Fruit fly (Drosophila melanogaster) whole organism, embryonic: Measurements from ENCODE around the gene Orct2.

Experiments
- corto ChIP-seq: fragments of 200-800 bp; sonication (Bioruptor generic); optimal IDR thresholded peaks from 2 replicates; lab custom pipeline; 2016; ENCODE audit warnings: missing biosample characterization, mild to moderate bottlenecking, missing genetic modification characterization, moderate library complexity
- maf-S ChIP-seq: fragments of 200-800 bp; sonication (Bioruptor generic); optimal IDR thresholded peaks from 2 replicates; lab custom pipeline; 2016; ENCODE audit warnings: missing biosample characterization, missing genetic modification characterization

DNA sequence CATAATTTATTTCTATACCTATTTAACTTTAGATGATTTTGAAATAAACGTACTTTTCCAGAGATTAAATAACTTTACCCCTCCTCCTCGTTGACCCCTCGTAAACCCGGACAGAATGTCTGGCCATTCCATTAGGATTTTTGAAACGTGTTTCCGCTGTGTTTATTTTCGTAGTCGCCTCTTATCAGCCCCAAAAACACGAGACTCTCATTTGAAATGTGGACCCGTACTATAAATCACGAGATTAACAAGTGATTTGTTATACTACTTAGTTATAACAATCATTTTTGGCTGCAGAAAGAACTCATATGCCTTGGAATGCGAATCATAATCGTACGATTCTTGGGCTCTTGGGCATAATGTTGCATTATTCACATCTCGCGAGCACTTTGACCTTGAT, 2.6 kb downstream of the Orct2 start:
- no peak for TF ChIP-seq corto (GFP tag; lab: Kevin White, UChicago)
- TF ChIP-seq maf-S (GFP tag; lab: Kevin White, UChicago): no peak
